Fruit fly (Drosophila melanogaster) Kc167 (cell line): ENCODE data around the gene spn-E.

Source experiments
- Myc ChIP-seq: fragments of >200 bp; optimal IDR thresholded peaks from 2 replicates; lab custom pipeline; 2017; ENCODE audit warnings: missing external identifiers
- Sin3A ChIP-seq: fragments of >200 bp; optimal IDR thresholded peaks from 2 replicates; lab custom pipeline; 2018; ENCODE audit warnings: missing external identifiers
- h ChIP-seq: fragments of >200 bp; optimal IDR thresholded peaks from 3 replicates; lab custom pipeline; 2018; ENCODE audit warnings: missing external identifiers
- insv ChIP-seq: fragments of >200 bp; optimal IDR thresholded peaks from 3 replicates; lab custom pipeline; 2018; ENCODE audit warnings: missing external identifiers
- psq ChIP-seq: fragments of >200 bp; optimal IDR thresholded peaks from 2 replicates; lab custom pipeline; 2017; ENCODE audit warnings: missing external identifiers
- ttk ChIP-seq: sonication (Bioruptor generic); optimal IDR thresholded peaks from 2 replicates; lab custom pipeline; 2017; ENCODE audit warnings: missing external identifiers

spn-E gene

DNA sequence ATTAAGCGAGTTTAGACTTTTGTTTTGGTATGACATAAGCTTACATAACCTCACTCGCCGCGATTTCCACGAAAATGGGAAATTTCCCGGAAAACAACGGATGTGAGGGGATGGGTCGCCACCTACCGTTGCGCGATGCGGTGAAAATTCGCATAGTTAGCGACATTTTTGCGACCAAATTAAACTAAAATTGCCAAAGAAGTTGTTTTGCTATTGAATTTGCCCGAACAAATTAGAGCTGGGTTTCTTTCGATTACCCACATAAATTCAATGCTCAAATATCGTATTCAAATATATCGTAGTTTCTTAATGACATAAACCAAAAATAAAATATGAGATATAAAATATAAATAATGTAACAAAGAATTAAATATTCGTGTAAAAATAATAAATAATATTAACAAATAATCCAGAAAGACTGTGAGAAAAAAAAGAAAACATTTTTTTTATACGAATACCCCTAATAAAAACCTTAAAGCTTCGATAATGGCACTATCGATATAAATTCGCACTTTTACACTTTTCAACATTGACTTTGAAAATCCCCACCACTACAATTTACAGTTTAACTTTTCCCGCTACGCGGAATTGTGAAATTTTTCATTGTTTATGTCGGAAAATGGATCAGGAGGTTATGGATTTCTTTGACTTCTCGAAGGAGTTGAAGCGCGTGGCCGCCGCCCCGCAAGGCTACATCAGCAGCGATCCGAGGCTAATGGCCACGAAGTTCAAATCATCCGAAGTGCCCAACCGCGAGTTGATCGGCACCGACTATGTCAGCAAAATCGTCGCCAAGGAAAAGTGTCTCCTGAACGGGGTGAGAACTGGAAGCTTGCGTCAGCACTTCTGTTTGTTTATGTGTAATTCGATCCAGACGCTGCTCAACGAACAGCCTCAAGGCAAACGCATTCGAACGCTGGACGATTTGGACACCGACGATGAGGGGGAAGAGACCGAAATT lies at the start of gene spn-E, which contains the start of gene ND-23:
spn-E (plus strand) TSS at position 556 of the 961 bp plus-strand sequence.
ND-23 (minus strand) TSS at position 254 of the 961 bp plus-strand sequence.
- TF ChIP-seq ttk (lab: Kevin White, UChicago) (no peak), psq (lab: Kevin White, UChicago) (no peak), Myc (no peak), insv (lab: Kevin White, UChicago) (no peak), h (lab: Kevin White, UChicago) (no peak), Sin3A (no peak)

DNA sequence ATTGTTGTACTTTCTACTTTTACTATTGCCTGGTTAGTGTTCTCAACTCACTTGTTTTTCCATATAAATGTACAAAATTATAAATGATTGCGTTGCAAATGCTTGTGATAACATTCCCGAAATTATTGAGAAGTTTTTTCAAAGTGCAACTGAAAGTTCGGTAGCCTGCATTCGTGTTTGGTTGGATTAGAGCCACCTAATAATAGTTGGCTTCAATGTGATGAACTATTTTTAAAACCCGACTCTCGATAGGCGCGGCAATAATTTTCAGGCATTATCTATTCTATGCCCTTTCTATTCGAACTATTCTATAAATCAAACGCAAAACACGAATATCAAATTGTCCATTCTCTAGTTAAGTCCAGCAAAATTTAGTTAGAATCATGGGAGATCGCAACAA lies 49.0 kb upstream of the spn-E start, which contains the start of gene Uros2:
Uros2 (plus strand) TSS at position 301 of the 400 bp plus-strand sequence.
- no peak for TF ChIP-seq psq (lab: Kevin White, UChicago)
- TF ChIP-seq Sin3A, result no peak
- no peak for TF ChIP-seq ttk (lab: Kevin White, UChicago)
- TF ChIP-seq insv (lab: Kevin White, UChicago), result no peak
- TF ChIP-seq Myc, result no peak
- no peak for TF ChIP-seq h (lab: Kevin White, UChicago)

DNA sequence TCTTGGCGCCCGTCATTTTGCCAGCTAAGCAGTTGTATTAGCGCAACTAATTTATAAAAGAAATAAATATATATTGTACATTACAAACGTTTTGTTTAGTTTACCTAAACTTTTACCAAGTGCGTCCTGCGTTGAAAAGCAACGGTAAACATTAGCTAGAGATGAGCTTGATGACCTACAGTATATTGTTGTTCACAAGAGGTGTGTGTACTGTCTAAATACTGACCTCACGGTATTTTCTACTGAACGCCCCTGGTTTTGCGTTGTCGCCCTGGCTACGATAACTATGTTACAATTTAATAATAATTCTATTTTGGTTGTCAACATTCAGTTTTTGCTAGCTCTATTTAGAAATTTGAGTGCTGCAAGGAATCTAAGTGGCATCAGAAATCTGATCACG lies 44.8 kb upstream of the spn-E start, which contains the start of gene Acyp2:
Acyp2 (plus strand) TSS at position 262 of the 400 bp plus-strand sequence.
- no peak for TF ChIP-seq psq (lab: Kevin White, UChicago)
- TF ChIP-seq h (lab: Kevin White, UChicago), result no peak
- TF ChIP-seq Myc, result no peak
- no peak for TF ChIP-seq Sin3A
- TF ChIP-seq insv (lab: Kevin White, UChicago), result no peak
- no peak for TF ChIP-seq ttk (lab: Kevin White, UChicago)

DNA sequence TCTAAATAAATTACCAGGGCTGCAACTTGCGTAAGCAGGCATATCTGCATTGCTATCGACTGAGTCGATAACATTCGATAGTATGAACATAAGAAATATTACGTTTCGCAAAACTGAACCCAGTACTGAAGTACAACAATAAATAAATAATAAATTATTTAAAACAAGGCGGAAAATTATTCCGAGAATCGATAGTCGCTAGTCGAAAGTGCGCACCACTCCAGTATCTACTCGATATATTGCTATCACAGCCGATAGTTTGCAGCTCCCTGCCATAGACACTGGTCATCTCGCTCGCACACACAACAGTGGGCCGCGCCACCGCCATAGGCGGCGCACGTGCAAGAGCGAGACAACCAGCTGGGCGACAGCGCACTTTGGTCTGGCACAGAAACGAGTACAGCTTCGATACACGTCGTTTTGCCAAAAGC lies 43.8 kb upstream of the spn-E start, which contains the start of gene nsl1:
nsl1 (plus strand) TSS at position 411 of the 431 bp plus-strand sequence.
- no peak for TF ChIP-seq h (lab: Kevin White, UChicago)
- TF ChIP-seq Sin3A, result no peak

DNA sequence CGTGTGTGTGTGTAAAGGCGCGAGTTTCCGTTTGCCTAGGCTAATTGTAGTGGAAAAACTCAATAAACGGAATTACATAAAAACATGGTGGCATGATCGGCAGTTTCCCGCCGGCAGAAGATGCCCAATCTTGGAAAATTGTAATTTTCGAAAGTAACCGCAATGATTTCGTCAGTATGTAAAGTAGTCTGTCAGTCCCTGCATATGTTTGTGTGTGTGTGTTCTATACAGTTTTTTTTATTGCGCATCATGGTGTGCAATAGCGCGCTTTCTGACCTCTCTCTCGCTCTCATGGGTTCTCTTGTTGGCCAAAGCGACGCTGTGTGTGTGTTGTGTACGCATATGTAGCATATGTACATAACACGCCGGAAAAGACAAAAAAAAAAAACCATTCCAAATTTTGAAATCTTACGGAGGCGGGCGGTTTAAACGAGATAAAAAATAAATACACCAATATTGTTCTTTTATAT lies 42.9 kb upstream of the spn-E start:
- TF ChIP-seq ttk (lab: Kevin White, UChicago) (no peak), h (lab: Kevin White, UChicago) (no peak), psq (lab: Kevin White, UChicago) (no peak), insv (lab: Kevin White, UChicago) (no peak), Myc (no peak), Sin3A (no peak)

DNA sequence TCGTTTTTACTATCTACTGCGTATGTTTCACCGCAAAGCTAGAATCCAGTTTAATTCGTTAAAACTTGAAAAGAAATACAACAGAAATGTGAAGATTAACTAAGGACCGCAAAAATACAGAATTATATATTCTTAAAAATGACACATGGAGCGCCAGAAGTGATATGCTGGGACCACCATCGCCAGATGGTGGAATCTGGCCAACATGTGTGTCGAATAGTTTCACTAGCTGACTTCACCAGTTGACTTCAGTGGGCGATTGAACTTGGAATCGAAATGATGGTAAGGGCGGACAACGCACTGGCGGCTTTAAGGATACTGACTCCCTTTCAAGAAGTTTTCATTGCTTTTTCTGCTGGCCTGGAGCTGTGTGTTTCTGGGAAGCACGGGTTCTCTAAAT lies 35.2 kb upstream of the spn-E start, which contains the start of gene CG9593:
CG9593 (plus strand) TSS at position 270 of the 400 bp plus-strand sequence.
- TF ChIP-seq insv (lab: Kevin White, UChicago), result no peak
- TF ChIP-seq psq (lab: Kevin White, UChicago), result no peak
- TF ChIP-seq Sin3A, result no peak
- TF ChIP-seq ttk (lab: Kevin White, UChicago), result no peak
- no peak for TF ChIP-seq Myc
- no peak for TF ChIP-seq h (lab: Kevin White, UChicago)

DNA sequence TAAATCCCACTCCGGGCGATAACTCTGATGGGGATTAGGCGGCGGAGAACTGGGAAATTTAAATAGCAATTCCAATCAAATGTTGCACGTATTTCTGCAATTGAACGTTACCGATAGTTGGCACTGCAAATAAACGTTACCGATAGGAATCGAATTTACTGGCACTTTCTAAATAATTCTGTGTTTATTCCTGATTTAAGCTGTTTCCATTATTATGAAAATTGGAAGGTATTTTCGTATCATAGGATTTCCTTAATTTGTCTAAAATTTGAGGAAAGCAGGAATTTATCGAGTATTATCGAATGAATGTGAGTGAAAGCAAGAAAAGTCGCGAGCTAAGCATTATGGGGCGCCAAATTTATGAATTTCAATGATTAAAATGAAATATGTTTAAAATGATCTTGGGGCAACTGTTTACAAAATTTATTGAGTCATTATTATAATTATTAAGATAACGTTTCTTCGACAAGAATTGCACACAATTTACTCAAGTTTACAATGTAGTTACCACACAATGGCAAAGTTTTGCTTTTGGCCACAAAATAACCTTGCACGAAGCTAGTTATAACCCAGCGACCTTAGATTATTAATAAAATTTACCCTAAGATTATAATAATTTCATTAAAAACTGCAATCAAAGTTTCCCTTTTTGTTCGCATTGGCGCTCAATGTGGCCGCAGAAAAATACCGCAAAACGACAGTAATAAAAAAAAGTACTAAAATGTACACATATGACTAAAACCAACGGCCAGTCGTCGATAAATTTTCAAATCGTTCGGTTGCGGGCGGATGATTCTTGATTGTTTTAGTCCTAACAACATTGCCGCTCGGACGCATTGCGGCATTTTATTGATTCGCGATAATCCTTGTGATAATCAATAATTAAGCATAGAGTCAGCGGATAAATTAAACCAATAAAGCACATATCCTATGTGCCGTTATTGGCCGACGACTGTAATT lies 33.4 kb upstream of the spn-E start, which contains the start of gene alpha-Man-IIb:
alpha-Man-IIb (plus strand) TSS at position 747 of the 960 bp plus-strand sequence.
- no peak for TF ChIP-seq insv (lab: Kevin White, UChicago)
- peak; percentile 74 for TF ChIP-seq psq (lab: Kevin White, UChicago)

DNA sequence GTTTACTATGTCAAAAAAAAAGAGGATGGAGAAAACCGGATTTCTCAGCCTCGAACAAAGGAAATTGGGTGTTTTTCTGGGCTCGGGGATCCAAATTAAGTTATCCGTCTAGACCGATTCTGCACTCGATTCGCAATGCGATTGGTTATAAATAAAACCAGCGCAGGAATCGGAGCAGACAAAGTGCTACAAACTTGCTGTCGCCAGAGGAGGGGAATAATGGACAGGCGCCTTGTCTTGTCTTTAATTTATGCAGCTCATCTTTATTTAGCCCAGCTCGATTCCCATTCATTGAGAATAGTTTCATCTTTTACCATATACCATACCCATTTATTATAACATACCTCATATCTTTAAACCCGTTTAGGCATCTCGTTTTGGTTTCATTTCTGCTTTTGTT lies 32.5 kb upstream of the spn-E start:
- TF ChIP-seq psq (lab: Kevin White, UChicago) (no peak), Myc (no peak), h (lab: Kevin White, UChicago) (no peak), Sin3A (no peak)

DNA sequence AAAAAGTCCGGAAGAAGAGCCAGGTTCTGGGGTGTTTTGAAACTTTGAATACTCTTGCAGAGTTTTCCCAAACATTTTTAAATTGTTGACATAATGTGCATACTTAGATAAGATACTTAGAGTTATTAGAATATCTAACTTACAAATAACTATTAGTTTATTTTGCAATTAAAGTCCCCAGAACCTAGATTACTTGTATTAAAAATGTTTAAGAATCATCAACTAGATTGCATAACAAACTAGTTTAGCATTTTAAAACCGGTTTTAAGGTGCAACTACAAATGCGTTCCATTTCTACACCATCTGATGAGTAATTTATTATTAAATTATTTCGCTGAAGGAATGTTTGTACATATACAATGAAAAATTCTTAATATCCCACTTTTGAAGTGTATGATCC lies 30.9 kb upstream of the spn-E start:
- TF ChIP-seq Myc (no peak), psq (lab: Kevin White, UChicago) (no peak), insv (lab: Kevin White, UChicago) (no peak), ttk (lab: Kevin White, UChicago) (no peak), Sin3A (no peak), h (lab: Kevin White, UChicago) (no peak)

DNA sequence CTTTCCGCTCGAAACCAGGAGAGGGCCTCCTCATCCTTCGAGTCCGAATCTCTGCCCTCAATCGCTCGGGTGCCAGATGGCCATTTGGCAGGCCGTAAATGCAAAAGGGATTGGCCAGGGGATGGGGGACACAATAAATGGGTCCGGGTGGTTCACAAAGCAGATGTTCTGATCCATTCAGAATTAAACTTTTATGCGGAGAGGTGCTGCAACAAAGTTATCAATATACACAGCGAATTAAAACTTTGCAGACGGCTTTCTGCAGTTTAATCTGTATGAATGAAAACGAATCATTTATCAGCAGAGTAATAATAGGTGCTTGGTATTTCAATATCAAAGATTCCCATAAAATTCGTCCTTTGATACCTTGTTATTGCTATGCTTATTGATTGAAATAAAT lies 29.9 kb upstream of the spn-E start:
- TF ChIP-seq ttk (lab: Kevin White, UChicago) (no peak), h (lab: Kevin White, UChicago) (no peak), Myc (no peak), Sin3A (no peak), psq (lab: Kevin White, UChicago) (no peak), insv (lab: Kevin White, UChicago) (no peak)

DNA sequence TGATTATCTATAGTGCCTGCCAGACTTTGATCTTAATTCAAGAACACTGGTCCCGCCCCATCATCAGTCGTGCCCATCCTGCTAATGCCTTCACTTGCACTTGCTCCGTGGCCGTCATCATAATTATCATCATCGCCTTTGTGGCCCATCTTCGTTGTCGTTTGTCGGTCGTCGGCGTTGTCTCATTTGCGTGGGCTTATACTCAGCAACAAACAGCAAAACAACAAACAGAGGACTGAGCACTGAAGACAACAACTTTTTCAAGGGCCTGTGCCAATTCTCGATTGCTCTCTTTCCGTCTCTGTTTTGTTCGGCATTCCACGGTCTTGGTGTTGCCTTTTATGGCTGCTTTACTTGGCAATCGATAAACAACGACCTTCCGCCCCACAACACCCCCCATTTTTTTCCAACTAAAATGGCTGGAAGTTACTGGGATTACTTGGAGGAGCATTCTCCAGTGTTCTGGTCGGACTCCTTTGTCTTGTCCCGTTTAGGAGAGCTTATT lies 29.3 kb upstream of the spn-E start:
- no peak for TF ChIP-seq h (lab: Kevin White, UChicago)
- no peak for TF ChIP-seq Myc
- no peak for TF ChIP-seq ttk (lab: Kevin White, UChicago)
- no peak for TF ChIP-seq Sin3A
- TF ChIP-seq psq (lab: Kevin White, UChicago), result no peak
- TF ChIP-seq insv (lab: Kevin White, UChicago), result no peak
